Worm (Caenorhabditis elegans): ENCODE measurements around the gene F55H2.5.

The F55H2.5 gene

ce11 chrIII:9487454-9487853 lies 23.8 kb upstream of the F55H2.5 start:
- TF ChIP-seq M03D4.4 (tag; optimal IDR thresholded peaks at IDR 0.05) (no peak), lin-13 (tag; optimal IDR thresholded peaks at IDR 0.05) (no peak), mls-2 (tag; optimal IDR thresholded peaks at IDR 0.05) (no peak), ham-2 (GFP tag; optimal IDR thresholded peaks at IDR 0.05) (no peak), unc-120 (tag; optimal IDR thresholded peaks at IDR 0.05; ENCODE audit: poor library complexity, severe bottlenecking) (no peak)

ce11 chrIII:9488027-9488426 lies 23.2 kb upstream of the F55H2.5 start:
- no peak for TF ChIP-seq sptf-1 (tag; optimal IDR thresholded peaks at IDR 0.05)
- no peak for TF ChIP-seq mab-5 (tag; optimal IDR thresholded peaks at IDR 0.05)
- TF ChIP-seq blmp-1 (tag; optimal IDR thresholded peaks at IDR 0.05), result no peak
- no peak for TF ChIP-seq zip-8 (tag; optimal IDR thresholded peaks at IDR 0.05)
- no peak for TF ChIP-seq mep-1 (tag; optimal IDR thresholded peaks at IDR 0.05)
- TF ChIP-seq cnd-1 (tag; optimal IDR thresholded peaks at IDR 0.05), result no peak
- TF ChIP-seq elt-1 (tag; optimal IDR thresholded peaks at IDR 0.05; ENCODE audit: borderline replicate concordance, insufficient read depth), result no peak
- no peak for TF ChIP-seq M03D4.4 (tag; optimal IDR thresholded peaks at IDR 0.05)
- no peak for TF ChIP-seq lin-13 (tag; optimal IDR thresholded peaks at IDR 0.05)
- no peak for TF ChIP-seq nhr-76 (tag; optimal IDR thresholded peaks at IDR 0.05)
- TF ChIP-seq ztf-11 (tag; optimal IDR thresholded peaks at IDR 0.05), result no peak
- no peak for TF ChIP-seq hlh-1 (tag; optimal IDR thresholded peaks at IDR 0.05)
- TF ChIP-seq nhr-12 (tag; optimal IDR thresholded peaks at IDR 0.05), result no peak
- no peak for TF ChIP-seq ceh-43 (GFP tag; optimal IDR thresholded peaks at IDR 0.05)
- TF ChIP-seq mls-2 (tag; optimal IDR thresholded peaks at IDR 0.05), result no peak
- TF ChIP-seq ces-1 (GFP tag; optimal IDR thresholded peaks at IDR 0.05), result no peak
- TF ChIP-seq snpc-4 (tag; optimal IDR thresholded peaks at IDR 0.05), result no peak

- TF ChIP-seq ztf-11 (tag; optimal IDR thresholded peaks at IDR 0.05) (no peak), mls-2 (tag; optimal IDR thresholded peaks at IDR 0.05) (no peak), nhr-28 (tag; optimal IDR thresholded peaks at IDR 0.05) (no peak), lsy-2 (tag; optimal IDR thresholded peaks at IDR 0.05) (no peak), zip-8 (tag; optimal IDR thresholded peaks at IDR 0.05) (no peak), nhr-2 (tag; optimal IDR thresholded peaks at IDR 0.05) (no peak), elt-3 (tag; optimal IDR thresholded peaks at IDR 0.05) (no peak), bed-3 (GFP tag; optimal IDR thresholded peaks at IDR 0.05) (no peak), unc-120 (tag; optimal IDR thresholded peaks at IDR 0.05; ENCODE audit: poor library complexity, severe bottlenecking) (no peak), flh-1 (GFP tag; optimal IDR thresholded peaks at IDR 0.05) (no peak), sem-2 (GFP tag; optimal IDR thresholded peaks at IDR 0.05) (no peak), tbx-8 (GFP tag; optimal IDR thresholded peaks at IDR 0.05) (no peak), lin-32 (GFP tag; optimal IDR thresholded peaks at IDR 0.05) (no peak), unc-39 (tag; optimal IDR thresholded peaks at IDR 0.05) (no peak), nhr-237 (tag; optimal IDR thresholded peaks at IDR 0.05) (no peak)
These were observed 22.8 kb upstream of the F55H2.5 start, which contains the start of gene nlp-36 for ce11 chrIII:9488431-9488830. nlp-36 (plus strand) TSS chrIII:9488731.

ce11 chrIII:9489798-9490197 lies 21.5 kb upstream of the F55H2.5 start:
- no peak for TF ChIP-seq snpc-4 (tag; optimal IDR thresholded peaks at IDR 0.05)

ce11 chrIII:9490783-9491547 lies 20.3 kb upstream of the F55H2.5 start, which contains the start of the genes dars-1 and ctr-9:
dars-1 (minus strand) TSS chrIII:9491215.
ctr-9 (plus strand) TSS chrIII:9491396.
- no peak for TF ChIP-seq zip-8 (tag; optimal IDR thresholded peaks at IDR 0.05)
- no peak for TF ChIP-seq ham-2 (GFP tag; optimal IDR thresholded peaks at IDR 0.05)
- TF ChIP-seq blmp-1 (tag; optimal IDR thresholded peaks at IDR 0.05), result no peak
- TF ChIP-seq M03D4.4 (tag; optimal IDR thresholded peaks at IDR 0.05), result no peak
- no peak for TF ChIP-seq ceh-83 (GFP tag; optimal IDR thresholded peaks at IDR 0.05)
- no peak for TF ChIP-seq sptf-1 (tag; optimal IDR thresholded peaks at IDR 0.05)
- TF ChIP-seq unc-120 (tag; optimal IDR thresholded peaks at IDR 0.05; ENCODE audit: poor library complexity, severe bottlenecking), result no peak
- no peak for TF ChIP-seq pha-4 (tag; optimal IDR thresholded peaks at IDR 0.05)
- no peak for TF ChIP-seq unc-39 (tag; optimal IDR thresholded peaks at IDR 0.05)
- no peak for TF ChIP-seq sem-2 (GFP tag; optimal IDR thresholded peaks at IDR 0.05)
- no peak for TF ChIP-seq unc-62 (GFP tag; optimal IDR thresholded peaks at IDR 0.05)
- no peak for TF ChIP-seq mep-1 (tag; optimal IDR thresholded peaks at IDR 0.05)
- TF ChIP-seq mls-2 (tag; optimal IDR thresholded peaks at IDR 0.05), result no peak
- no peak for TF ChIP-seq elt-1 (tag; optimal IDR thresholded peaks at IDR 0.05; ENCODE audit: borderline replicate concordance, insufficient read depth)
- TF ChIP-seq ceh-43 (GFP tag; optimal IDR thresholded peaks at IDR 0.05), result no peak
- no peak for TF ChIP-seq hlh-1 (tag; optimal IDR thresholded peaks at IDR 0.05)
- TF ChIP-seq ces-1 (GFP tag; optimal IDR thresholded peaks at IDR 0.05), result no peak

All from whole organism, mixed stage, embryonic.